Worm (Caenorhabditis elegans) whole organism, L4/young adult: ENCODE data around the gene F18A1.7.

ENCODE experiments used
- W03F9.2 ChIP-seq: fragments of 150-350 bp; optimal IDR thresholded peaks from 2 replicates; lab custom pipeline; 2014; ENCODE audit warnings: missing biosample characterization, missing genetic modification characterization
- dao-5 ChIP-seq: sonication (generic microtip); optimal IDR thresholded peaks from 2 replicates; lab custom pipeline; 2016; ENCODE audit warnings: missing genotype, missing genetic modification characterization, moderate library complexity, missing compliant biosample characterization
- him-1 ChIP-seq: sonication (generic microtip); optimal IDR thresholded peaks from 2 replicates; lab custom pipeline; 2016; ENCODE audit warnings: missing genotype, missing genetic modification reagents, missing genetic modification characterization, missing compliant biosample characterization

F18A1.7 gene

ce11 chrII:7663704-7664660 lies at the start of gene F18A1.7, which contains the start of gene rpa-1:
F18A1.7 (minus strand) TSS chrII:7663754.
rpa-1 (plus strand) TSS chrII:7664582.
- no peak for TF ChIP-seq W03F9.2

ce11 chrII:7709301-7709754 lies 45.8 kb upstream of the F18A1.7 start, which contains the start of gene sre-1:
sre-1 (plus strand) TSS chrII:7709704.
- TF ChIP-seq dao-5 (tag; lab: Kevin White, UChicago) (no peak), W03F9.2 (no peak), him-1 (tag; lab: Kevin White, UChicago) (no peak)

- TF ChIP-seq him-1 (tag; lab: Kevin White, UChicago): peak; percentile 78
- TF ChIP-seq W03F9.2: peak; percentile 14
- no peak for TF ChIP-seq dao-5 (tag; lab: Kevin White, UChicago)
These were observed 45.0 kb upstream of the F18A1.7 start, which contains the start of gene B0495.9 for ce11 chrII:7708540-7708939. B0495.9 (minus strand) TSS chrII:7708710.

ce11 chrII:7707383-7707782 lies 43.8 kb upstream of the F18A1.7 start, which contains the start of gene luc-7L:
luc-7L (minus strand) TSS chrII:7707483.
- TF ChIP-seq dao-5 (tag; lab: Kevin White, UChicago) (no peak), him-1 (tag; lab: Kevin White, UChicago) (no peak)

- no peak for TF ChIP-seq him-1 (tag; lab: Kevin White, UChicago)
- TF ChIP-seq dao-5 (tag; lab: Kevin White, UChicago): no peak
- no peak for TF ChIP-seq W03F9.2
These were observed 41.6 kb upstream of the F18A1.7 start, which contains the start of gene B0495.7 for ce11 chrII:7705152-7705551. B0495.7 (minus strand) TSS chrII:7705233.

- TF ChIP-seq dao-5 (tag; lab: Kevin White, UChicago) (no peak), W03F9.2 (no peak), him-1 (tag; lab: Kevin White, UChicago) (no peak)
These were observed 40.8 kb upstream of the F18A1.7 start for ce11 chrII:7704387-7704786.

- TF ChIP-seq W03F9.2: no peak
These were observed 35.5 kb upstream of the F18A1.7 start, which contains the start of the genes moa-2 and cdk-11.1 for ce11 chrII:7699009-7699408. moa-2 (minus strand) TSS chrII:7699033. cdk-11.1 (plus strand) TSS chrII:7699235.

- TF ChIP-seq W03F9.2: no peak
- TF ChIP-seq him-1 (tag; lab: Kevin White, UChicago): no peak
- no peak for TF ChIP-seq dao-5 (tag; lab: Kevin White, UChicago)
These were observed 34.9 kb upstream of the F18A1.7 start, which contains the start of gene B0495.5 for ce11 chrII:7698406-7698805. B0495.5 (minus strand) TSS chrII:7698506.

ce11 chrII:7697156-7697555 lies 33.6 kb upstream of the F18A1.7 start:
- no peak for TF ChIP-seq dao-5 (tag; lab: Kevin White, UChicago)
- no peak for TF ChIP-seq W03F9.2
- TF ChIP-seq him-1 (tag; lab: Kevin White, UChicago): no peak

- TF ChIP-seq him-1 (tag; lab: Kevin White, UChicago) (no peak), dao-5 (tag; lab: Kevin White, UChicago) (no peak), W03F9.2 (no peak)
These were observed 32.1 kb upstream of the F18A1.7 start for ce11 chrII:7695636-7696035.

ce11 chrII:7694745-7695144 lies 31.2 kb upstream of the F18A1.7 start:
- TF ChIP-seq dao-5 (tag; lab: Kevin White, UChicago) (no peak), him-1 (tag; lab: Kevin White, UChicago) (no peak), W03F9.2 (no peak)

ce11 chrII:7693929-7694328 lies 30.4 kb upstream of the F18A1.7 start, which contains the start of gene nhx-2:
nhx-2 (minus strand) TSS chrII:7693957.
- TF ChIP-seq dao-5 (tag; lab: Kevin White, UChicago) (no peak), W03F9.2 (no peak), him-1 (tag; lab: Kevin White, UChicago) (no peak)

ce11 chrII:7690384-7690783 lies 26.8 kb upstream of the F18A1.7 start, which contains the start of gene pid-1:
pid-1 (minus strand) TSS chrII:7690556.
- TF ChIP-seq W03F9.2: no peak
- no peak for TF ChIP-seq him-1 (tag; lab: Kevin White, UChicago)
- TF ChIP-seq dao-5 (tag; lab: Kevin White, UChicago): no peak

ce11 chrII:7684589-7684988 lies 21.0 kb upstream of the F18A1.7 start, which contains the start of gene F18A1.1:
F18A1.1 (plus strand) TSS chrII:7684889.
- no peak for TF ChIP-seq W03F9.2
- TF ChIP-seq dao-5 (tag; lab: Kevin White, UChicago): no peak
- TF ChIP-seq him-1 (tag; lab: Kevin White, UChicago): no peak
